Worm (Caenorhabditis elegans): Measurements from ENCODE around the gene vps-50.

DNA sequence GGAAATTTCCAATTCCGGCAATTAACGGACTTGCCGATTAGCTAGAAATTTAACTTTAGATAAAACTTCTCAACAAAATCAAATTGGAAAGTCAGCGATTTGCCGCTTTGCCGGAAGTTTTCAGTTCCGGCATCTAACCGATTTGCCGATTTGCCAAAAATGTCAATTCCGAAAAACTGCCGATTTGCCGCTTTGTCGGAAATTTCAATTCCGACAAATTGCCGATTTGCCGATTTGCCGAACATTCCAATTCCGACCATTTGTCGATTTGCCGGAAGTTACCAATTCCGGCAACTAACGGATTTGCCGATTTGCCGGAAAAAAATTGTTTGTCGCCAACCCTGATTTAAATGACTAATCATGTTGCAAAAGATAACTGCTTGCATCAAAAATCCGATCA is 40.2 kb downstream of the vps-50 start:
- TF ChIP-seq nhr-11 (tag; optimal IDR thresholded peaks at IDR 0.05) (no peak), rnt-1 (tag; optimal IDR thresholded peaks at IDR 0.05) (no peak), eyg-1 (tag; optimal IDR thresholded peaks at IDR 0.05) (no peak), odd-2 (tag; optimal IDR thresholded peaks at IDR 0.05) (no peak), pqm-1 (tag; optimal IDR thresholded peaks at IDR 0.05) (no peak), hlh-13 (GFP tag; optimal IDR thresholded peaks at IDR 0.05) (no peak), sox-4 (tag; optimal IDR thresholded peaks at IDR 0.05) (no peak), ref-2 (tag; optimal IDR thresholded peaks at IDR 0.05) (no peak), hlh-15 (tag; optimal IDR thresholded peaks at IDR 0.05) (no peak), unc-86 (tag; optimal IDR thresholded peaks at IDR 0.05) (no peak), ceh-34 (tag; optimal IDR thresholded peaks at IDR 0.05) (no peak), pha-4 (tag; optimal IDR thresholded peaks at IDR 0.05) (no peak)

Data from whole organism, late embryonic.